Fruit fly (Drosophila melanogaster) whole organism, pupa: ENCODE results near the gene zuc.

Source experiments
- CG15710 ChIP-seq: fragments of 200-800 bp; sonication (Bioruptor generic); optimal IDR thresholded peaks from 2 replicates; lab custom pipeline; 2018; ENCODE audit warnings: missing biosample characterization, mild to moderate bottlenecking, missing genetic modification characterization, moderate library complexity
- CG17806 ChIP-seq: fragments of 200-800 bp; sonication (Bioruptor generic); optimal IDR thresholded peaks from 2 replicates; lab custom pipeline; 2018; ENCODE audit warnings: missing biosample characterization, mild to moderate bottlenecking, missing genetic modification characterization, moderate library complexity
- CG32121 ChIP-seq: fragments of 200-800 bp; sonication (Bioruptor generic); IDR thresholded peaks from 2 replicates; pipeline ENCODE4 v1.3.6; 2022; ENCODE audit warnings: missing biosample characterization, missing genetic modification characterization

- TF ChIP-seq CG32121 (GFP tag; lab: Robert Waterston, UW) = no peak
- peak; percentile 53 for TF ChIP-seq CG15710 (tag; lab: Kevin White, UChicago)
- TF ChIP-seq CG17806 = peak; percentile 27
Observed at dm6 chr2L:12007331-12007791, 17.7 kb upstream of the zuc start.
